Worm (Caenorhabditis elegans) whole organism, young adult: ENCODE measurements around the gene tbcb-1.

Source experiments
- B0336.3 ChIP-seq: fragments of 200-800 bp; sonication (Bioruptor generic); IDR thresholded peaks from 2 replicates; pipeline ENCODE4 v1.3.6; 2022; ENCODE audit warnings: missing genetic modification characterization, missing compliant biosample characterization
- D2030.7 ChIP-seq: fragments of 200-800 bp; sonication (Bioruptor generic); IDR thresholded peaks from 2 replicates; pipeline ENCODE4 v1.3.6; 2022; ENCODE audit warnings: missing genetic modification reagents, missing genetic modification characterization, missing compliant biosample characterization
- F10E7.11 ChIP-seq: sonication (generic microtip); optimal IDR thresholded peaks from 2 replicates; lab custom pipeline; 2017; ENCODE audit warnings: mild to moderate bottlenecking, missing genetic modification characterization, moderate library complexity, missing compliant biosample characterization
- F33H1.4 ChIP-seq: fragments of 200-800 bp; sonication (Bioruptor generic); IDR thresholded peaks from 2 replicates; pipeline ENCODE4 v1.3.6; 2022; ENCODE audit warnings: missing genetic modification reagents, missing genetic modification characterization, missing compliant biosample characterization
- F39B2.1 ChIP-seq: fragments of 200-800 bp; sonication (Bioruptor generic); IDR thresholded peaks from 2 replicates; pipeline ENCODE4 v1.3.6; 2022; ENCODE audit warnings: missing genetic modification reagents, missing genetic modification characterization, missing compliant biosample characterization
- F52B5.7 ChIP-seq: sonication (generic microtip); optimal IDR thresholded peaks from 2 replicates; lab custom pipeline; 2016; ENCODE audit warnings: mild to moderate bottlenecking, missing genetic modification characterization, missing compliant biosample characterization
- F55B11.4 ChIP-seq: sonication (generic microtip); optimal IDR thresholded peaks from 2 replicates; lab custom pipeline; 2016; ENCODE audit warnings: missing compliant biosample characterization, missing genetic modification characterization, borderline replicate concordance; ENCODE audit not compliant: insufficient read depth
- F57A8.1 ChIP-seq: fragments of 200-800 bp; sonication (Bioruptor generic); optimal IDR thresholded peaks from 2 replicates; lab custom pipeline; 2018; ENCODE audit warnings: mild to moderate bottlenecking, missing genetic modification characterization, moderate library complexity, missing compliant biosample characterization
- T26A5.8 ChIP-seq: sonication (generic microtip); optimal IDR thresholded peaks from 2 replicates; lab custom pipeline; 2016; ENCODE audit warnings: missing genetic modification characterization, missing compliant biosample characterization
- Y67H2A.10 ChIP-seq: fragments of 200-800 bp; sonication (Bioruptor generic); conservative IDR thresholded peaks from 2 replicates; pipeline ENCODE4 v1.3.6; 2022; ENCODE audit warnings: missing genetic modification reagents, missing genetic modification characterization, missing compliant biosample characterization
- Y79H2A.3 ChIP-seq: fragments of 200-800 bp; sonication (Bioruptor generic); conservative IDR thresholded peaks from 2 replicates; pipeline ENCODE4 v1.3.6; 2022; ENCODE audit warnings: missing genetic modification reagents, missing genetic modification characterization, missing compliant biosample characterization
- Y95B8A.8 ChIP-seq: fragments of 200-800 bp; sonication (Bioruptor generic); IDR thresholded peaks from 2 replicates; pipeline ENCODE4 v1.3.6; 2022; ENCODE audit warnings: missing genetic modification reagents, missing genetic modification characterization, missing compliant biosample characterization
- ama-1 ChIP-seq, 3 experiments: fragments of 150-350 bp in 1 of 3; sonication (generic microtip) in 2 of 3; optimal IDR thresholded peaks; 2 replicates each; lab custom pipeline; 2014 to 2018; ENCODE audit warnings: missing biosample characterization in 2 of 3, missing genetic modification characterization in 2 of 3, missing genetic modification reagents in 2 of 3
- athp-1 ChIP-seq: sonication (generic microtip); optimal IDR thresholded peaks from 2 replicates; lab custom pipeline; 2017; ENCODE audit warnings: mild to moderate bottlenecking, missing genetic modification characterization, missing compliant biosample characterization
- attf-5 ChIP-seq: fragments of 200-800 bp; sonication (Bioruptor generic); optimal IDR thresholded peaks from 2 replicates; lab custom pipeline; 2018; ENCODE audit warnings: mild to moderate bottlenecking, missing genetic modification characterization, missing compliant biosample characterization
- attf-6 ChIP-seq: fragments of 200-800 bp; sonication (Bioruptor generic); IDR thresholded peaks from 2 replicates; pipeline ENCODE4 v1.3.6; 2022; ENCODE audit warnings: missing genetic modification reagents, missing genetic modification characterization, missing compliant biosample characterization
- bed-1 ChIP-seq: fragments of 200-800 bp; sonication (Bioruptor generic); IDR thresholded peaks from 2 replicates; pipeline ENCODE4 v1.3.6; 2022; ENCODE audit warnings: missing genetic modification reagents, missing genetic modification characterization, missing compliant biosample characterization
- cebp-1 ChIP-seq, 2 experiments: fragments of 200-800 bp in 1 of 2; sonication (Bioruptor generic) in 1 of 2; sonication (generic microtip) in 1 of 2; IDR thresholded peaks in 1 of 2; optimal IDR thresholded peaks in 1 of 2; 2 replicates each; pipeline versions ENCODE4 v1.3.6 to Lab custom; 2017 to 2022; ENCODE audit warnings: missing compliant biosample characterization in 2 of 2, missing genetic modification characterization in 2 of 2, mild to moderate bottlenecking in 1 of 2, missing genetic modification reagents in 1 of 2, moderate library complexity in 1 of 2
- ceh-27 ChIP-seq: fragments of 200-800 bp; sonication (Bioruptor generic); optimal IDR thresholded peaks from 2 replicates; lab custom pipeline; 2018; ENCODE audit warnings: mild to moderate bottlenecking, missing genetic modification characterization, moderate library complexity, missing compliant biosample characterization
- ceh-79 ChIP-seq: sonication (generic microtip); optimal IDR thresholded peaks from 2 replicates; lab custom pipeline; 2017; ENCODE audit warnings: mild to moderate bottlenecking, missing genetic modification characterization, missing compliant biosample characterization
- chd-7 ChIP-seq: sonication (generic microtip); optimal IDR thresholded peaks from 2 replicates; lab custom pipeline; 2016; ENCODE audit warnings: mild to moderate bottlenecking, missing genetic modification characterization, moderate library complexity, missing compliant biosample characterization
- die-1 ChIP-seq: sonication (generic microtip); optimal IDR thresholded peaks from 2 replicates; lab custom pipeline; 2016; ENCODE audit warnings: missing genotype, mild to moderate bottlenecking, missing genetic modification characterization, missing compliant biosample characterization
- dox-1 ChIP-seq: fragments of 200-800 bp; sonication (Bioruptor generic); IDR thresholded peaks from 2 replicates; pipeline ENCODE4 v1.3.6; 2022; ENCODE audit warnings: missing genetic modification reagents, missing genetic modification characterization, missing compliant biosample characterization
- efl-1 ChIP-seq: fragments of 150-350 bp; optimal IDR thresholded peaks from 2 replicates; lab custom pipeline; 2014; ENCODE audit warnings: missing biosample characterization, missing genetic modification reagents, missing genetic modification characterization
- egl-44 ChIP-seq: fragments of 200-800 bp; sonication (Bioruptor generic); IDR thresholded peaks from 2 replicates; pipeline ENCODE4 v1.3.6; 2022; ENCODE audit warnings: missing genetic modification reagents, missing genetic modification characterization, missing compliant biosample characterization
- egrh-3 ChIP-seq: fragments of 200-800 bp; sonication (Bioruptor generic); IDR thresholded peaks from 2 replicates; pipeline ENCODE4 v1.3.6; 2022; ENCODE audit warnings: missing genetic modification reagents, missing genetic modification characterization, missing compliant biosample characterization
- ets-4 ChIP-seq: fragments of 200-800 bp; sonication (Bioruptor generic); optimal IDR thresholded peaks from 2 replicates; lab custom pipeline; 2018; ENCODE audit warnings: mild to moderate bottlenecking, missing genetic modification characterization, missing compliant biosample characterization
- gei-17 ChIP-seq: fragments of 200-800 bp; sonication (Bioruptor generic); optimal IDR thresholded peaks from 2 replicates; lab custom pipeline; 2018; ENCODE audit warnings: mild to moderate bottlenecking, missing genetic modification characterization, missing compliant biosample characterization
- hmg-20 ChIP-seq: fragments of 200-800 bp; sonication (Bioruptor generic); IDR thresholded peaks from 2 replicates; pipeline ENCODE4 v1.3.6; 2022; ENCODE audit warnings: missing genetic modification reagents, missing genetic modification characterization, missing compliant biosample characterization
- hsf-1 ChIP-seq: fragments of 200-800 bp; sonication (Bioruptor generic); IDR thresholded peaks from 2 replicates; pipeline ENCODE4 v1.3.6; 2022; ENCODE audit warnings: missing genetic modification reagents, missing genetic modification characterization, missing compliant biosample characterization
- let-607 ChIP-seq, 2 experiments: fragments of 200-800 bp in 1 of 2; sonication (Bioruptor generic) in 1 of 2; sonication (generic microtip) in 1 of 2; optimal IDR thresholded peaks; 2 replicates each; lab custom pipeline; 2016 to 2018; ENCODE audit warnings: mild to moderate bottlenecking in 2 of 2, missing compliant biosample characterization in 2 of 2, missing genetic modification characterization in 2 of 2, moderate library complexity in 2 of 2, missing genotype in 1 of 2
- lin-40 ChIP-seq: sonication (generic microtip); optimal IDR thresholded peaks from 2 replicates; lab custom pipeline; 2016; ENCODE audit warnings: missing genetic modification characterization, mild to moderate bottlenecking, missing compliant biosample characterization, missing genotype, missing genetic modification reagents
- lin-54 ChIP-seq: fragments of 200-800 bp; sonication (Bioruptor generic); optimal IDR thresholded peaks from 2 replicates; lab custom pipeline; 2018; ENCODE audit warnings: mild to moderate bottlenecking, missing genetic modification characterization, missing compliant biosample characterization
- lsl-1 ChIP-seq: fragments of 200-800 bp; sonication (Bioruptor generic); optimal IDR thresholded peaks from 2 replicates; lab custom pipeline; 2018; ENCODE audit warnings: mild to moderate bottlenecking, missing genetic modification characterization, moderate library complexity, missing compliant biosample characterization
- madf-6 ChIP-seq: fragments of 200-800 bp; sonication (Bioruptor generic); IDR thresholded peaks from 2 replicates; pipeline ENCODE4 v1.3.6; 2022; ENCODE audit warnings: missing genetic modification reagents, missing genetic modification characterization, missing compliant biosample characterization
- mcd-1 ChIP-seq: fragments of 200-800 bp; sonication (Bioruptor generic); IDR thresholded peaks from 2 replicates; pipeline ENCODE4 v1.3.6; 2022; ENCODE audit warnings: missing genetic modification reagents, missing genetic modification characterization, missing compliant biosample characterization
- nfya-2 ChIP-seq: fragments of 200-800 bp; sonication (Bioruptor generic); IDR thresholded peaks from 2 replicates; pipeline ENCODE4 v1.3.6; 2022; ENCODE audit warnings: missing genetic modification reagents, missing genetic modification characterization, missing compliant biosample characterization
- nfyb-1 ChIP-seq: fragments of 200-800 bp; sonication (Bioruptor generic); IDR thresholded peaks from 2 replicates; pipeline ENCODE4 v1.3.6; 2022; ENCODE audit warnings: missing genetic modification reagents, missing genetic modification characterization, missing compliant biosample characterization
- nhr-120 ChIP-seq: fragments of 200-800 bp; sonication (Bioruptor generic); IDR thresholded peaks from 2 replicates; pipeline ENCODE4 v1.3.6; 2022; ENCODE audit warnings: missing genetic modification characterization, missing compliant biosample characterization
- nhr-80 ChIP-seq: sonication (generic microtip); optimal IDR thresholded peaks from 2 replicates; lab custom pipeline; 2016; ENCODE audit warnings: missing genetic modification characterization, missing compliant biosample characterization
- repo-1 ChIP-seq: sonication (generic microtip); optimal IDR thresholded peaks from 2 replicates; lab custom pipeline; 2017; ENCODE audit warnings: mild to moderate bottlenecking, missing genetic modification characterization, missing compliant biosample characterization
- snpc-1.3 ChIP-seq: sonication (generic microtip); optimal IDR thresholded peaks from 2 replicates; lab custom pipeline; 2017; ENCODE audit warnings: missing genetic modification characterization, mild to moderate bottlenecking, missing compliant biosample characterization, antibody characterized with exemption, moderate library complexity, missing genotype, missing genetic modification reagents; ENCODE audit not compliant: insufficient read depth
- snpc-3.4 ChIP-seq: sonication (generic microtip); optimal IDR thresholded peaks from 2 replicates; lab custom pipeline; 2017; ENCODE audit warnings: missing genetic modification characterization, mild to moderate bottlenecking, missing compliant biosample characterization, antibody characterized with exemption, moderate library complexity, missing genotype, missing genetic modification reagents
- tlf-1 ChIP-seq: fragments of 200-800 bp; sonication (Bioruptor generic); optimal IDR thresholded peaks from 2 replicates; lab custom pipeline; 2018; ENCODE audit warnings: mild to moderate bottlenecking, missing genetic modification characterization, missing compliant biosample characterization
- xnd-1 ChIP-seq: sonication (generic microtip); optimal IDR thresholded peaks from 2 replicates; lab custom pipeline; 2016; ENCODE audit warnings: missing genotype, missing genetic modification reagents, missing genetic modification characterization, missing compliant biosample characterization
- ztf-3 ChIP-seq: fragments of 200-800 bp; sonication (Bioruptor generic); optimal IDR thresholded peaks from 2 replicates; lab custom pipeline; 2018; ENCODE audit warnings: mild to moderate bottlenecking, missing genetic modification characterization, missing compliant biosample characterization

tbcb-1 gene

DNA sequence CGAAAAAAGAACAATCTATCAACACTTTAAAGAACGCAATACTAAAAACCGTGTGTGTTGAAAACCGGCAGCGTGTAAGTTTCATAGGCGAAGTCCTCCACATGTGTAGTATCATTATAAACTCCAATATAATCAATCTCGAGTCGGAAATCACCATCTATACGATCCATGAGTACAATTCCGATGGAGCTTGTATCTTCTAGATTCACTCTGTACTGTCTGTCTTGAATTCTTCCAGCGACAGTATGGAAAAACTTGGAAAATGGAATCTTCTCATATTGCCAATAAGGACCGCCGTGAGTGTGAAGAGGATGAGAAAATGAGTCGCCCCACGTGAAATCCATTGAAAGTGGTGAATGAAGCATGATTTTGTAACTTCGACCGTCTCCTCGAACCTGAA, 25.0 kb upstream of the tbcb-1 start (continued):
- TF ChIP-seq hmg-20 (GFP tag; lab: Robert Waterston, UW) (peak; percentile 47; the same call in 1 of the 2 replicates), die-1 (tag; lab: Kevin White, UChicago) (peak; percentile 55), dox-1 (no peak), Y79H2A.3 (GFP tag; lab: Robert Waterston, UW) (no peak), tlf-1 (peak; percentile 83), mcd-1 (GFP tag; lab: Robert Waterston, UW) (peak; percentile 72), lsl-1 (GFP tag; lab: Kevin White, UChicago) (no peak), nfyb-1 (peak; percentile 77), ztf-3 (GFP tag; lab: Kevin White, UChicago) (peak; percentile 71), repo-1 (tag; lab: Kevin White, UChicago) (peak; percentile 77), T26A5.8 (peak; percentile 70), ets-4 (GFP tag; lab: Kevin White, UChicago) (peak; percentile 34), F57A8.1 (GFP tag; lab: Kevin White, UChicago) (no peak), egl-44 (peak; percentile 9; the same call in 1 of the 2 replicates), attf-6 (0 out of 2 replicates have a peak, but pooled peaks have one; percentile 39), chd-7 (tag; lab: Kevin White, UChicago) (peak; percentile 65), B0336.3 (GFP tag; lab: Robert Waterston, UW) (peak; percentile 85), F52B5.7 (peak; percentile 76), attf-5 (GFP tag; lab: Kevin White, UChicago) (peak; percentile 23), nfya-2 (no peak), athp-1 (tag; lab: Kevin White, UChicago) (peak; percentile 19), ceh-27 (GFP tag; lab: Kevin White, UChicago) (no peak)

DNA sequence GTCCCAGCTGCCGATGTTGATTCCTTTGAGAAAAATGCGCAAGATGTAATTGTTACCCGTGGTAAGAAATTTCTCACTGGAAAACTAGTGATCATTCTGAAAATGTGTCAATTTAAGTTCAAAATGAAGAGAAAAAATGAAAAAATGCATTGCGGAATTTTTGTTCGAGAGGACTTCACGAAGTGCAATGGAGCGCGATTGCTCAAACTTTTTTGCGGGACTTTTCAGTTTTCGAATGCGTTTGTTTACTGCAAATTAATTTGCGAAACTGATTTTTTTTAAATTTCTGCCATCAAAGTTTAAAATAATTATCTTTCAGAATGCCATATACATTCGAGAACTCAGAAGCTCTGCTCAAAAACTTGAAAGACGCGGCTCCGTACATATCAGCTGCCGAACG, 23.4 kb upstream of the tbcb-1 start, which contains the start of the genes nuaf-1 and bir-2:
Gene nuaf-1 (minus strand): TSS at position 98 of the 400 bp plus-strand sequence.
Gene bir-2 (plus strand): TSS at position 318 of the 400 bp plus-strand sequence.
- peak; percentile 63 for TF ChIP-seq madf-6 (GFP tag; lab: Robert Waterston, UW)
- 0 out of 2 replicates have a peak, but pooled peaks have one; percentile 24 for TF ChIP-seq dox-1
- TF ChIP-seq nfyb-1, result no peak
- no peak for TF ChIP-seq F55B11.4 (tag; lab: Kevin White, UChicago)
- no peak for TF ChIP-seq hsf-1 (GFP tag; lab: Robert Waterston, UW)
- TF ChIP-seq lin-40 (tag; lab: Kevin White, UChicago), result no peak
- TF ChIP-seq gei-17 (GFP tag; lab: Kevin White, UChicago), result no peak
- TF ChIP-seq lin-54 (GFP tag; lab: Kevin White, UChicago), result peak; percentile 65
- no peak for TF ChIP-seq Y67H2A.10 (GFP tag; lab: Robert Waterston, UW)
- no peak for TF ChIP-seq F33H1.4 (GFP tag; lab: Robert Waterston, UW)
- peak; percentile 8 for TF ChIP-seq nhr-80 (tag; lab: Kevin White, UChicago)
- TF ChIP-seq Y95B8A.8 (GFP tag; lab: Robert Waterston, UW), result no peak
- TF ChIP-seq cebp-1 (GFP tag; IDR thresholded peaks at IDR 0.05; lab: Robert Waterston, UW), result no peak
- TF ChIP-seq cebp-1 (tag; optimal IDR thresholded peaks at IDR 0.05; lab: Kevin White, UChicago), result no peak
- no peak for TF ChIP-seq repo-1 (tag; lab: Kevin White, UChicago)
- no peak for TF ChIP-seq F57A8.1 (GFP tag; lab: Kevin White, UChicago)
- no peak for TF ChIP-seq B0336.3 (GFP tag; lab: Robert Waterston, UW)
- TF ChIP-seq ama-1 (optimal IDR thresholded peaks at IDR 0.05; lab: Kevin White, UChicago), result no peak
- no peak for TF ChIP-seq ama-1 (GFP tag; optimal IDR thresholded peaks at IDR 0.05; lab: Kevin White, UChicago)
- TF ChIP-seq bed-1 (GFP tag; lab: Robert Waterston, UW), result no peak
- no peak for TF ChIP-seq athp-1 (tag; lab: Kevin White, UChicago)
- TF ChIP-seq F10E7.11 (tag; lab: Kevin White, UChicago), result no peak
- TF ChIP-seq snpc-1.3 (tag; lab: Kevin White, UChicago), result no peak
- no peak for TF ChIP-seq ceh-79 (tag; lab: Kevin White, UChicago)
- TF ChIP-seq egrh-3, result no peak
- no peak for TF ChIP-seq let-607 (tag; optimal IDR thresholded peaks at IDR 0.05; lab: Kevin White, UChicago)
- TF ChIP-seq nhr-120, result no peak
- peak; percentile 45 for TF ChIP-seq D2030.7 (GFP tag; lab: Robert Waterston, UW)
- no peak for TF ChIP-seq xnd-1 (tag; lab: Kevin White, UChicago)
- TF ChIP-seq efl-1 (GFP tag; lab: Kevin White, UChicago), result peak; percentile 46
- TF ChIP-seq snpc-3.4 (tag; lab: Kevin White, UChicago), result peak; percentile 67
- TF ChIP-seq F39B2.1 (GFP tag; lab: Robert Waterston, UW), result no peak
